Fruit fly (Drosophila melanogaster) Kc167 (cell line): Measurements from ENCODE around the gene qtc.

Experiments
- Myc ChIP-seq: fragments of >200 bp; optimal IDR thresholded peaks from 2 replicates; lab custom pipeline; 2017; ENCODE audit warnings: missing external identifiers
- Sin3A ChIP-seq: fragments of >200 bp; optimal IDR thresholded peaks from 2 replicates; lab custom pipeline; 2018; ENCODE audit warnings: missing external identifiers
- h ChIP-seq: fragments of >200 bp; optimal IDR thresholded peaks from 3 replicates; lab custom pipeline; 2018; ENCODE audit warnings: missing external identifiers
- insv ChIP-seq: fragments of >200 bp; optimal IDR thresholded peaks from 3 replicates; lab custom pipeline; 2018; ENCODE audit warnings: missing external identifiers
- psq ChIP-seq: fragments of >200 bp; optimal IDR thresholded peaks from 2 replicates; lab custom pipeline; 2017; ENCODE audit warnings: missing external identifiers
- ttk ChIP-seq: sonication (Bioruptor generic); optimal IDR thresholded peaks from 2 replicates; lab custom pipeline; 2017; ENCODE audit warnings: missing external identifiers

- TF ChIP-seq psq (lab: Kevin White, UChicago) = no peak
- no peak for TF ChIP-seq h (lab: Kevin White, UChicago)
- TF ChIP-seq insv (lab: Kevin White, UChicago) = no peak
- TF ChIP-seq Sin3A (lab: Kevin White, UChicago) = no peak
- no peak for TF ChIP-seq ttk (lab: Kevin White, UChicago)
- TF ChIP-seq Myc (lab: Kevin White, UChicago) = no peak
These were observed 19.7 kb downstream of the qtc start for dm6 chr2L:5080225-5080867.
